Worm (Caenorhabditis elegans): Measurements from ENCODE around the gene acr-10.

DNA sequence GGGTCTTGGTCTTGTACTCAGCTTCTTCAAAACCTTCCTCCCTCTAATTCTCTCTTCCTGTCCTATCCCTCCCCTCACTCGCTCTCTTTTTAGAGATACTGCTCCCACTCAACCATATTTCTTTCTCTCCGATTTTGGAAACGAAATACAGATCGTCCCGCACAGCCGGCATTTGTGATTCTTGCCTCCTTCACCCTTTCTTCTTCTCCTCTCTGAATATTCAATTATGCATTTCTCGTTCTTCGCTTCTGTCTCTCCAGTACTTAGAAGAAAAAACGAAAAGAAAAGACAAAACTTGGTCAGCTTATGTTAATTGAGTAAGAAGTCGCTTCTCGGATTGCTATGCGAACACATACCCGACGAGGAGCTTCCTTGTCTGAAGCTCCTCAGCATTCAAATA is 31.1 kb upstream of the acr-10 start:
- TF ChIP-seq ceh-13 (GFP tag; optimal IDR thresholded peaks at IDR 0.05) (no peak), scrt-1 (GFP tag; IDR thresholded peaks at IDR 0.05) (no peak), ama-1 (optimal IDR thresholded peaks at IDR 0.05) (no peak)

Measured in whole organism, early embryonic.